Fruit fly (Drosophila melanogaster) whole organism, embryonic: ENCODE measurements around the gene CG14195.

ENCODE experiments used
- Abd-B ChIP-seq: fragments of 200-800 bp; sonication (Bioruptor generic); optimal IDR thresholded peaks from 2 replicates; lab custom pipeline; 2018; ENCODE audit warnings: missing biosample characterization, mild to moderate bottlenecking, missing genetic modification characterization, moderate library complexity
- Antp ChIP-seq: fragments of 200-800 bp; sonication (Bioruptor generic); optimal IDR thresholded peaks from 3 replicates; lab custom pipeline; 2016; ENCODE audit warnings: missing biosample characterization, missing genetic modification characterization
- Asciz ChIP-seq: fragments of 200-800 bp; sonication (Bioruptor generic); optimal IDR thresholded peaks from 2 replicates; lab custom pipeline; 2017; ENCODE audit warnings: missing biosample characterization, mild to moderate bottlenecking, missing genetic modification characterization, missing genetic modification reagents
- C15 ChIP-seq: fragments of 200-800 bp; sonication (Bioruptor generic); IDR thresholded peaks from 3 replicates; pipeline ENCODE4 v1.3.6; 2022; ENCODE audit warnings: missing biosample characterization, missing genetic modification characterization
- CG10209 ChIP-seq: fragments of 200-800 bp; sonication (Bioruptor generic); optimal IDR thresholded peaks from 3 replicates; lab custom pipeline; 2017; ENCODE audit warnings: missing biosample characterization, mild to moderate bottlenecking, missing genetic modification characterization, missing genetic modification reagents
- CG14965 ChIP-seq: fragments of 200-800 bp; sonication (Bioruptor generic); optimal IDR thresholded peaks from 2 replicates; lab custom pipeline; 2016; ENCODE audit warnings: missing biosample characterization, missing genetic modification characterization, borderline replicate concordance
- CG16863 ChIP-seq: fragments of 200-800 bp; sonication (Bioruptor generic); optimal IDR thresholded peaks from 3 replicates; lab custom pipeline; 2016; ENCODE audit warnings: missing biosample characterization, missing genetic modification characterization
- CG17359 ChIP-seq: fragments of 200-800 bp; sonication (Bioruptor generic); optimal IDR thresholded peaks from 3 replicates; lab custom pipeline; 2018; ENCODE audit warnings: missing biosample characterization, mild to moderate bottlenecking, missing genetic modification characterization, moderate library complexity
- CG17385 ChIP-seq: fragments of 200-800 bp; sonication (Bioruptor generic); optimal IDR thresholded peaks from 3 replicates; lab custom pipeline; 2018; ENCODE audit warnings: missing biosample characterization, mild to moderate bottlenecking, missing genetic modification characterization
- CG17829 ChIP-seq: fragments of 200-800 bp; optimal IDR thresholded peaks from 2 replicates; lab custom pipeline; 2019; ENCODE audit warnings: missing biosample characterization, mild to moderate bottlenecking, missing genetic modification characterization, moderate library complexity
- CG18262 ChIP-seq: fragments of 200-800 bp; optimal IDR thresholded peaks from 3 replicates; lab custom pipeline; 2019; ENCODE audit warnings: missing biosample characterization, mild to moderate bottlenecking, missing genetic modification characterization, moderate library complexity
- CG32772 ChIP-seq: fragments of 200-800 bp; sonication (Bioruptor generic); IDR thresholded peaks from 2 replicates; pipeline ENCODE4 v1.3.6; 2022; ENCODE audit warnings: missing biosample characterization, missing genetic modification characterization
- CG34376 ChIP-seq: fragments of 200-800 bp; sonication (Bioruptor generic); optimal IDR thresholded peaks from 2 replicates; lab custom pipeline; 2018; ENCODE audit warnings: missing biosample characterization, mild to moderate bottlenecking, missing genetic modification characterization
- CG6272 ChIP-seq: fragments of 200-800 bp; sonication (Bioruptor generic); IDR thresholded peaks from 2 replicates; pipeline ENCODE4 v1.3.6; 2022; ENCODE audit warnings: missing biosample characterization, missing genetic modification characterization
- CG6654 ChIP-seq: fragments of 200-800 bp; sonication (Bioruptor generic); optimal IDR thresholded peaks from 2 replicates; lab custom pipeline; 2017; ENCODE audit warnings: missing biosample characterization, mild to moderate bottlenecking, missing genetic modification characterization
- Dad ChIP-seq: fragments of 200-800 bp; sonication (Bioruptor generic); optimal IDR thresholded peaks from 3 replicates; lab custom pipeline; 2016; ENCODE audit warnings: missing biosample characterization, missing genetic modification characterization
- Dp ChIP-seq: fragments of 200-800 bp; sonication (Bioruptor generic); optimal IDR thresholded peaks from 2 replicates; lab custom pipeline; 2018; ENCODE audit warnings: missing biosample characterization, mild to moderate bottlenecking, missing genetic modification characterization, moderate library complexity
- E2f2 ChIP-seq: fragments of 200-800 bp; sonication (Bioruptor generic); IDR thresholded peaks from 2 replicates; pipeline ENCODE4 v1.3.6; 2022; ENCODE audit warnings: missing biosample characterization, missing genetic modification characterization
- Elba2 ChIP-seq: fragments of 200-800 bp; sonication (Bioruptor generic); optimal IDR thresholded peaks from 3 replicates; lab custom pipeline; 2016; ENCODE audit warnings: missing biosample characterization, missing genetic modification characterization
- Ets97D ChIP-seq: fragments of 200-800 bp; sonication (Bioruptor generic); optimal IDR thresholded peaks from 3 replicates; lab custom pipeline; 2016; ENCODE audit warnings: missing biosample characterization, missing genetic modification characterization
- GATAe ChIP-seq: fragments of 200-800 bp; sonication (Bioruptor generic); conservative IDR thresholded peaks from 2 replicates; pipeline ENCODE4 v1.3.6; 2022; ENCODE audit warnings: missing biosample characterization, missing genetic modification characterization
- HLH3B ChIP-seq: fragments of 200-800 bp; sonication (Bioruptor generic); IDR thresholded peaks from 2 replicates; pipeline ENCODE4 v1.3.6; 2022; ENCODE audit warnings: missing biosample characterization, missing genetic modification characterization
- HmgD ChIP-seq: fragments of 200-800 bp; sonication (Bioruptor generic); optimal IDR thresholded peaks from 3 replicates; lab custom pipeline; 2016; ENCODE audit warnings: missing biosample characterization, missing genetic modification characterization
- Hr51 ChIP-seq, 2 experiments: fragments of 200-800 bp; sonication (Bioruptor generic); optimal IDR thresholded peaks; 2 replicates in 1 of 2; 3 replicates in 1 of 2; lab custom pipeline; 2016 to 2018; ENCODE audit warnings: missing biosample characterization in 2 of 2, missing genetic modification characterization in 2 of 2, mild to moderate bottlenecking in 1 of 2, moderate library complexity in 1 of 2
- MBD-R2 ChIP-seq: fragments of 200-800 bp; sonication (Bioruptor generic); IDR thresholded peaks from 2 replicates; pipeline ENCODE4 v1.3.6; 2022; ENCODE audit warnings: missing biosample characterization, missing genetic modification characterization
- Med ChIP-seq: fragments of 200-800 bp; sonication (Bioruptor generic); peaks from one replicate; lab custom pipeline; 2016; ENCODE audit warnings: missing biosample characterization, missing genetic modification characterization, mild to moderate bottlenecking, inconsistent platforms, moderate library complexity
- Mrtf ChIP-seq: fragments of 200-800 bp; sonication (Bioruptor generic); IDR thresholded peaks from 3 replicates; pipeline ENCODE4 v1.3.6; 2022; ENCODE audit warnings: missing biosample characterization, missing genetic modification characterization
- Nf-YA ChIP-seq: fragments of 200-800 bp; sonication (Bioruptor generic); IDR thresholded peaks from 2 replicates; pipeline ENCODE4 v1.3.6; 2022; ENCODE audit warnings: missing biosample characterization, missing genetic modification characterization
- Optix ChIP-seq: fragments of 200-800 bp; sonication (Bioruptor generic); IDR thresholded peaks from 3 replicates; pipeline ENCODE4 v1.3.6; 2022; ENCODE audit warnings: missing biosample characterization, missing genetic modification characterization
- Sox100B ChIP-seq: fragments of 200-800 bp; sonication (Bioruptor generic); optimal IDR thresholded peaks from 3 replicates; lab custom pipeline; 2018; ENCODE audit warnings: missing biosample characterization, mild to moderate bottlenecking, missing genetic modification characterization
- chinmo ChIP-seq: fragments of 200-800 bp; sonication (Bioruptor generic); IDR thresholded peaks from 4 replicates; pipeline ENCODE4 v1.3.6; 2022; ENCODE audit warnings: missing biosample characterization, missing genetic modification characterization; ENCODE audit not compliant: partially characterized antibody
- grn ChIP-seq: fragments of 200-800 bp; sonication (Bioruptor generic); optimal IDR thresholded peaks from 3 replicates; lab custom pipeline; 2017; ENCODE audit warnings: missing biosample characterization, missing genetic modification characterization
- hb ChIP-seq: fragments of 200-800 bp; sonication (Bioruptor generic); IDR thresholded peaks from 3 replicates; pipeline ENCODE4 v1.3.6; 2022; ENCODE audit warnings: missing biosample characterization, missing genetic modification characterization; ENCODE audit not compliant: partially characterized antibody
- hkb ChIP-seq, 2 experiments: fragments of 200-800 bp in 1 of 2; fragments of >200 bp in 1 of 2; sonication (Bioruptor generic) in 1 of 2; IDR thresholded peaks in 1 of 2; optimal IDR thresholded peaks in 1 of 2; 2 replicates each; pipeline versions ENCODE4 v1.3.6 to Lab custom; 2017 to 2022; ENCODE audit warnings: missing biosample characterization in 1 of 2, missing genetic modification characterization in 1 of 2
- insv ChIP-seq, 2 experiments: fragments of 200-800 bp; sonication (Bioruptor generic); optimal IDR thresholded peaks; 3 replicates each; lab custom pipeline; 2016 to 2018; ENCODE audit warnings: missing biosample characterization in 2 of 2, missing genetic modification characterization in 2 of 2
- knrl ChIP-seq: fragments of 200-800 bp; sonication (Bioruptor generic); IDR thresholded peaks from 3 replicates; pipeline ENCODE4 v1.3.6; 2022; ENCODE audit warnings: missing biosample characterization, missing genetic modification characterization; ENCODE audit not compliant: partially characterized antibody
- lab ChIP-seq: fragments of 200-800 bp; sonication (Bioruptor generic); optimal IDR thresholded peaks from 3 replicates; lab custom pipeline; 2017; ENCODE audit warnings: missing biosample characterization, missing genetic modification characterization, mild to moderate bottlenecking, moderate library complexity, missing genetic modification reagents
- mld ChIP-seq: fragments of 200-800 bp; sonication (Bioruptor generic); IDR thresholded peaks from 3 replicates; pipeline ENCODE4 v1.3.6; 2022; ENCODE audit warnings: missing biosample characterization, missing genetic modification characterization; ENCODE audit not compliant: partially characterized antibody
- nerfin-1 ChIP-seq: fragments of 200-800 bp; sonication (Bioruptor generic); optimal IDR thresholded peaks from 3 replicates; lab custom pipeline; 2019; ENCODE audit warnings: missing biosample characterization, mild to moderate bottlenecking, missing genetic modification characterization, moderate library complexity
- nmo ChIP-seq: fragments of 200-800 bp; sonication (Bioruptor generic); optimal IDR thresholded peaks from 2 replicates; lab custom pipeline; 2018; ENCODE audit warnings: missing biosample characterization, mild to moderate bottlenecking, missing genetic modification characterization, moderate library complexity
- pho ChIP-seq: fragments of 200-800 bp; sonication (Bioruptor generic); optimal IDR thresholded peaks from 2 replicates; lab custom pipeline; 2016; ENCODE audit warnings: missing biosample characterization, missing genetic modification characterization
- phol ChIP-seq: fragments of 200-800 bp; sonication (Bioruptor generic); optimal IDR thresholded peaks from 3 replicates; lab custom pipeline; 2018; ENCODE audit warnings: missing biosample characterization, mild to moderate bottlenecking, missing genetic modification characterization, moderate library complexity
- pum ChIP-seq: fragments of 200-800 bp; sonication (Bioruptor generic); optimal IDR thresholded peaks from 2 replicates; lab custom pipeline; 2016; ENCODE audit warnings: missing biosample characterization, missing genetic modification characterization
- ranshi ChIP-seq: fragments of 200-800 bp; sonication (Bioruptor generic); IDR thresholded peaks from 2 replicates; pipeline ENCODE4 v1.3.6; 2022; ENCODE audit warnings: missing biosample characterization, missing genetic modification characterization
- unpg ChIP-seq: fragments of 200-800 bp; sonication (Bioruptor generic); optimal IDR thresholded peaks from 3 replicates; lab custom pipeline; 2018; ENCODE audit warnings: missing biosample characterization, mild to moderate bottlenecking, missing genetic modification characterization, moderate library complexity
- usp ChIP-seq: fragments of >200 bp; optimal IDR thresholded peaks from 2 replicates; lab custom pipeline; 2017; ENCODE audit warnings: missing biosample characterization, missing genetic modification characterization
- vnd ChIP-seq: fragments of 200-800 bp; sonication (Bioruptor generic); IDR thresholded peaks from 3 replicates; pipeline ENCODE4 v1.3.6; 2022; ENCODE audit warnings: missing biosample characterization, missing genetic modification characterization; ENCODE audit not compliant: partially characterized antibody
- vvl ChIP-seq: fragments of 200-800 bp; sonication (Bioruptor generic); IDR thresholded peaks from 2 replicates; pipeline ENCODE4 v1.3.6; 2022; ENCODE audit warnings: missing biosample characterization, missing genetic modification characterization
- zen ChIP-seq: fragments of 200-800 bp; sonication (Bioruptor generic); optimal IDR thresholded peaks from 3 replicates; lab custom pipeline; 2018; ENCODE audit warnings: missing biosample characterization, mild to moderate bottlenecking, missing genetic modification characterization, moderate library complexity

CG14195 gene

DNA sequence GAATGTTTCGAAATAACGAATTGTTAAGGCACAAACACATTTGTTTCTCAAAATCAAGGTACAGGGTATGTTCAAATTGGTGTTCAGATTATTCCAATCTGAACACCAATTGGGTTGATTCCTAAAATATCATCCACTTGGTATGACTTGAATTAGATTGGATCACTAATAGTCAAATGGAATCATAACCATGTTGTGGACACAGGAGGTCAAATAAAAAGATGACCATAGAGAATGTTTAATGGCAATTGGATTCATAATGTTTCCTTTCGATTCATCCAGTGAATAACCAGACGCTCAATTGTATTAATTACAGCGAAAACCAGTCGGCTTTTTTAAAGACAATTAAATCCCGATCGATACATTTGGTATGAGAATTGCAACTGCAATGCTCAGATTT, 20.8 kb downstream of the CG14195 start:
- TF ChIP-seq Nf-YA (GFP tag; lab: Robert Waterston, UW) (no peak), CG34376 (GFP tag; lab: Kevin White, UChicago) (no peak), vnd (GFP tag; lab: Robert Waterston, UW) (no peak), Elba2 (GFP tag; lab: Kevin White, UChicago) (peak; percentile 82), unpg (no peak), Antp (GFP tag; lab: Kevin White, UChicago) (no peak), CG16863 (GFP tag; lab: Kevin White, UChicago) (no peak), GATAe (no peak), pum (GFP tag; lab: Kevin White, UChicago) (no peak), insv (GFP tag; optimal IDR thresholded peaks at IDR 0.05; lab: Kevin White, UChicago) (peak in 1 of 2 experiments; percentile 68)
- TF ChIP-seq, all 482 proteins: peak for 2

DNA sequence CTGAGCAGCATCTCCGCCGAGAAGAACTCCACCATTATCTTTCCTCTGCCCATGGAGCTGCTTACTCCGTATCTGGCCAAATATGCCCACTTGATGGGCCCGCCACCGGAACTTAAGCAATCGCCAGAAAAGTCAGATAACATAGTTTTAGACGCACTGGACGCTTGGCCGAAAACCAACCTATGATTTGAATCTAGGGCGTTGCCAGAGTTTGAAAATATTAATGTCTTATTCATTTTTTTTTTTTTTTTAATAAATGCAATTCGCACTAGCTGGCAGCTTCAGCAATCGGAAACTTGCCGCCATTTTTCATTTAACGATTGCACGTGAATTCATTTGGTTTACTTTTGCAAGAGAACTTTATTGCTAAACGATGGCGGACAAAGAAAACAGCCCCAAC, 22.0 kb downstream of the CG14195 start, which contains the start of gene HP1D3csd:
Gene HP1D3csd, plus strand, starts transcription at position 312 of the 400 bp plus-strand sequence.
- no peak for TF ChIP-seq Hr51 (GFP tag; optimal IDR thresholded peaks at IDR 0.05; lab: Kevin White, UChicago)
- TF ChIP-seq Ets97D (GFP tag; lab: Kevin White, UChicago): peak; percentile 79
- 0 out of 4 replicates have a peak, but pooled peaks have one; percentile 47 for TF ChIP-seq chinmo
- TF ChIP-seq Asciz (GFP tag; lab: Kevin White, UChicago): no peak
- peak; percentile 13 for TF ChIP-seq Dp (GFP tag; lab: Kevin White, UChicago)
- TF ChIP-seq CG6654 (GFP tag; lab: Kevin White, UChicago): peak; percentile 98
- no peak for TF ChIP-seq hb (GFP tag; lab: Robert Waterston, UW)
- TF ChIP-seq ranshi (GFP tag; lab: Robert Waterston, UW): no peak
- TF ChIP-seq E2f2: peak; percentile 72
- TF ChIP-seq knrl: 0 out of 3 replicates have a peak, but pooled peaks have one; percentile 9
- no peak for TF ChIP-seq hkb (optimal IDR thresholded peaks at IDR 0.05; lab: Kevin White, UChicago)
- TF ChIP-seq hkb (GFP tag; IDR thresholded peaks at IDR 0.05; lab: Robert Waterston, UW): no peak
- TF ChIP-seq Mrtf: no peak
- TF ChIP-seq nmo (GFP tag; lab: Kevin White, UChicago): peak; percentile 3
- peak; percentile 5 for TF ChIP-seq zen (tag; lab: Kevin White, UChicago)
- peak; percentile 33 for TF ChIP-seq Abd-B
- TF ChIP-seq CG18262 (tag; lab: Kevin White, UChicago): no peak
- TF ChIP-seq Sox100B (GFP tag; lab: Kevin White, UChicago): no peak
- TF ChIP-seq CG10209 (GFP tag; lab: Kevin White, UChicago): no peak
- no peak for TF ChIP-seq CG17385 (GFP tag; lab: Kevin White, UChicago)
- no peak for TF ChIP-seq lab
- TF ChIP-seq HmgD (GFP tag; lab: Kevin White, UChicago): no peak
- TF ChIP-seq nerfin-1 (tag; lab: Kevin White, UChicago): no peak
- TF ChIP-seq Optix (GFP tag; lab: Robert Waterston, UW): no peak
- TF ChIP-seq Dad (GFP tag; lab: Kevin White, UChicago): no peak
- TF ChIP-seq pho (GFP tag; lab: Kevin White, UChicago): no peak
- peak; percentile 84 for TF ChIP-seq phol (tag; lab: Kevin White, UChicago)
- no peak for TF ChIP-seq C15 (GFP tag; lab: Robert Waterston, UW)
- TF ChIP-seq vvl (GFP tag; lab: Robert Waterston, UW): peak; percentile 65; the same call in 1 of the 2 replicates
- TF ChIP-seq Med: peak; percentile 52
- TF ChIP-seq MBD-R2 (GFP tag; lab: Robert Waterston, UW): 0 out of 2 replicates have a peak, but pooled peaks have one; percentile 14
- TF ChIP-seq CG17829 (tag; lab: Kevin White, UChicago): no peak
- peak; percentile 12 for TF ChIP-seq grn (GFP tag; lab: Kevin White, UChicago)
- no peak for TF ChIP-seq CG6272 (GFP tag; lab: Robert Waterston, UW)
- peak; percentile 73 for TF ChIP-seq CG32772 (GFP tag; lab: Robert Waterston, UW)
- no peak for TF ChIP-seq CG14965 (GFP tag; lab: Kevin White, UChicago)
- TF ChIP-seq CG17359 (tag; lab: Kevin White, UChicago): peak; percentile 94
- TF ChIP-seq mld (GFP tag; lab: Robert Waterston, UW): 0 out of 3 replicates have a peak, but pooled peaks have one; percentile 27
- TF ChIP-seq usp (GFP tag; lab: Kevin White, UChicago): no peak
- no peak for TF ChIP-seq HLH3B (GFP tag; lab: Robert Waterston, UW)
